In genomic region chrX:17881138-17882121, dm6 we compare ENCODE assay signal across 2 fruit fly cellular contexts.
TF ChIP-seq lines count a peak whose summit lies in the region.

No protein-coding gene starts in this region.

TF ChIP-seq in whole organism, embryonic, 481 proteins besides CTCF, POLR2A, EP300 and RAD21 (continued from another document and continues in another):
- TF ChIP-seq Adf1 (GFP tag; IDR thresholded peaks at IDR 0.05; lab: Robert Waterston, UW): no peak; the same call in 1 of the 2 replicates
- TF ChIP-seq CHES-1-like (GFP tag; optimal IDR thresholded peaks at IDR 0.05; lab: Kevin White, UChicago): peak; percentile 48
- TF ChIP-seq CG4282 (GFP tag; optimal IDR thresholded peaks at IDR 0.05; lab: Kevin White, UChicago): no peak
- peak; percentile 62 for TF ChIP-seq CG16815 (GFP tag; optimal IDR thresholded peaks at IDR 0.05; lab: Kevin White, UChicago)
- TF ChIP-seq jigr1 (GFP tag; IDR thresholded peaks at IDR 0.05; lab: Robert Waterston, UW): no peak
- no peak for TF ChIP-seq CG6765 (GFP tag; optimal IDR thresholded peaks at IDR 0.05; lab: Kevin White, UChicago)
- TF ChIP-seq CG2129 (GFP tag; IDR thresholded peaks at IDR 0.05; lab: Robert Waterston, UW; ENCODE audit: partially characterized antibody): no peak
- TF ChIP-seq crc (GFP tag; optimal IDR thresholded peaks at IDR 0.05; lab: Kevin White, UChicago): peak; percentile 30
- no peak for TF ChIP-seq tup (GFP tag; optimal IDR thresholded peaks at IDR 0.05; lab: Kevin White, UChicago)
- TF ChIP-seq Ets65A (GFP tag; lab: Kevin White, UChicago): peak; percentile 92
- TF ChIP-seq CG18619 (GFP tag; optimal IDR thresholded peaks at IDR 0.05; lab: Kevin White, UChicago): peak; percentile 16
- peak; percentile 72; the same call in 2 of the 3 replicates for TF ChIP-seq Dbx (GFP tag; IDR thresholded peaks at IDR 0.05; lab: Robert Waterston, UW)
- 0 out of 2 replicates have a peak, but pooled peaks have one; percentile 20 for TF ChIP-seq ssp (GFP tag; IDR thresholded peaks at IDR 0.05; lab: Robert Waterston, UW)
- peak; percentile 14 for TF ChIP-seq CG10543 (GFP tag; optimal IDR thresholded peaks at IDR 0.05; lab: Kevin White, UChicago)
- no peak for TF ChIP-seq zen2 (GFP tag; IDR thresholded peaks at IDR 0.05; lab: Robert Waterston, UW; ENCODE audit: partially characterized antibody)
- peak; percentile 41 for TF ChIP-seq PHDP (tag; optimal IDR thresholded peaks at IDR 0.05; lab: Kevin White, UChicago)
- peak; percentile 69 for TF ChIP-seq CG7839 (tag; optimal IDR thresholded peaks at IDR 0.05; lab: Kevin White, UChicago)
- peak; percentile 14 for TF ChIP-seq Side (GFP tag; optimal IDR thresholded peaks at IDR 0.05; lab: Kevin White, UChicago)
- TF ChIP-seq CG8290 (GFP tag; optimal IDR thresholded peaks at IDR 0.05; lab: Kevin White, UChicago): no peak
- TF ChIP-seq CG8290 (tag; optimal IDR thresholded peaks at IDR 0.05; lab: Kevin White, UChicago): peak in 1 of 2 experiments; percentile 85
- peak; percentile 44 for TF ChIP-seq tio (GFP tag; optimal IDR thresholded peaks at IDR 0.05; lab: Kevin White, UChicago)
- TF ChIP-seq CG14050 (GFP tag; IDR thresholded peaks at IDR 0.05; lab: Robert Waterston, UW): peak; percentile 48; the same call in 2 of the 3 replicates
- no peak for TF ChIP-seq Bdp1 (GFP tag; optimal IDR thresholded peaks at IDR 0.05; lab: Kevin White, UChicago)
- TF ChIP-seq CG13424 (tag; optimal IDR thresholded peaks at IDR 0.05; lab: Kevin White, UChicago): peak; percentile 57
- TF ChIP-seq schlank (tag; optimal IDR thresholded peaks at IDR 0.05; lab: Kevin White, UChicago): peak; percentile 68
- peak; percentile 38; the same call in 1 of the 3 replicates for TF ChIP-seq B-H1 (GFP tag; IDR thresholded peaks at IDR 0.05; lab: Robert Waterston, UW)
- TF ChIP-seq CG1529 (GFP tag; optimal IDR thresholded peaks at IDR 0.05; lab: Kevin White, UChicago): no peak
- TF ChIP-seq repo (GFP tag; optimal IDR thresholded peaks at IDR 0.05; lab: Kevin White, UChicago): no peak
- no peak for TF ChIP-seq CG6683 (GFP tag; optimal IDR thresholded peaks at IDR 0.05; lab: Kevin White, UChicago)
- no peak for TF ChIP-seq CG14710 (tag; optimal IDR thresholded peaks at IDR 0.05; lab: Kevin White, UChicago)
- peak; percentile 21 for TF ChIP-seq CG12219 (GFP tag; optimal IDR thresholded peaks at IDR 0.05; lab: Kevin White, UChicago)
- peak; percentile 79 for TF ChIP-seq Drgx (GFP tag; IDR thresholded peaks at IDR 0.05; lab: Robert Waterston, UW)
- TF ChIP-seq ci (GFP tag; IDR thresholded peaks at IDR 0.05; lab: Robert Waterston, UW): no peak
- TF ChIP-seq croc (GFP tag; conservative IDR thresholded peaks at IDR 0.05; lab: Robert Waterston, UW): no peak
- TF ChIP-seq gem (tag; optimal IDR thresholded peaks at IDR 0.05; lab: Kevin White, UChicago): peak; percentile 66
- TF ChIP-seq CG3065 (GFP tag; optimal IDR thresholded peaks at IDR 0.05; lab: Kevin White, UChicago): no peak
- TF ChIP-seq odd (GFP tag; optimal IDR thresholded peaks at IDR 0.05; lab: Kevin White, UChicago): no peak
- TF ChIP-seq toy (GFP tag; IDR thresholded peaks at IDR 0.05; lab: Robert Waterston, UW): no peak
- TF ChIP-seq fd96Cb (tag; optimal IDR thresholded peaks at IDR 0.05; lab: Kevin White, UChicago): peak; percentile 37
- no peak for TF ChIP-seq Doc3 (GFP tag; IDR thresholded peaks at IDR 0.05; lab: Robert Waterston, UW; ENCODE audit: partially characterized antibody)
- peak; percentile 31 to 39 for TF ChIP-seq Pdp1 (GFP tag; optimal IDR thresholded peaks at IDR 0.05; lab: Kevin White, UChicago)
- no peak for TF ChIP-seq CG1233 (GFP tag; optimal IDR thresholded peaks at IDR 0.05; lab: Kevin White, UChicago)
- peak; percentile 71 for TF ChIP-seq bcd (GFP tag; optimal IDR thresholded peaks at IDR 0.05; lab: Kevin White, UChicago)
- TF ChIP-seq H15 (GFP tag; IDR thresholded peaks at IDR 0.05; lab: Robert Waterston, UW): no peak
- TF ChIP-seq ind (GFP tag; optimal IDR thresholded peaks at IDR 0.05; lab: Kevin White, UChicago): peak; percentile 80
- no peak for TF ChIP-seq pan (optimal IDR thresholded peaks at IDR 0.05; lab: Kevin White, UChicago)
- TF ChIP-seq pan (GFP tag; optimal IDR thresholded peaks at IDR 0.05 in 1 of 2, IDR thresholded peaks at IDR 0.05 in 1 of 2): peak in 1 of 2 experiments; percentile 59
- TF ChIP-seq ttk (GFP tag; IDR thresholded peaks at IDR 0.05; lab: Robert Waterston, UW): no peak
- TF ChIP-seq CG7963 (GFP tag; IDR thresholded peaks at IDR 0.05; lab: Robert Waterston, UW; ENCODE audit: partially characterized antibody): no peak
- TF ChIP-seq HLH3B (GFP tag; IDR thresholded peaks at IDR 0.05; lab: Robert Waterston, UW): peak; percentile 35; the same call in 1 of the 2 replicates
- TF ChIP-seq CG2889 (GFP tag; IDR thresholded peaks at IDR 0.05; lab: Robert Waterston, UW): 0 out of 3 replicates have a peak, but pooled peaks have one; percentile 27
- TF ChIP-seq ewg (GFP tag; optimal IDR thresholded peaks at IDR 0.05; lab: Kevin White, UChicago): peak; percentile 8
- peak; percentile 25 for TF ChIP-seq CG15514 (GFP tag; optimal IDR thresholded peaks at IDR 0.05; lab: Kevin White, UChicago)
- TF ChIP-seq CG17802 (tag; optimal IDR thresholded peaks at IDR 0.05; lab: Kevin White, UChicago): no peak
- no peak for TF ChIP-seq CG3407 (GFP tag; optimal IDR thresholded peaks at IDR 0.05; lab: Kevin White, UChicago)
- 0 out of 4 replicates have a peak, but pooled peaks have one; percentile 16 for TF ChIP-seq chinmo (GFP tag; IDR thresholded peaks at IDR 0.05; lab: Robert Waterston, UW; ENCODE audit: partially characterized antibody)
- 0 out of 2 replicates have a peak, but pooled peaks have one; percentile 13 for TF ChIP-seq chm (GFP tag; IDR thresholded peaks at IDR 0.05; lab: Robert Waterston, UW)
- TF ChIP-seq mld (GFP tag; IDR thresholded peaks at IDR 0.05; lab: Robert Waterston, UW; ENCODE audit: partially characterized antibody): no peak
- peak; percentile 31 for TF ChIP-seq lbe (GFP tag; optimal IDR thresholded peaks at IDR 0.05; lab: Kevin White, UChicago)
- TF ChIP-seq CG11093 (GFP tag; IDR thresholded peaks at IDR 0.05; lab: Robert Waterston, UW): no peak
- TF ChIP-seq CG6254 (GFP tag; optimal IDR thresholded peaks at IDR 0.05; lab: Kevin White, UChicago): no peak
- peak; percentile 43 for TF ChIP-seq Hmr (GFP tag; optimal IDR thresholded peaks at IDR 0.05; lab: Kevin White, UChicago)
- no peak for TF ChIP-seq ro (GFP tag; IDR thresholded peaks at IDR 0.05; lab: Robert Waterston, UW)
- no peak for TF ChIP-seq wek (GFP tag; optimal IDR thresholded peaks at IDR 0.05; lab: Kevin White, UChicago)
- peak; percentile 55 for TF ChIP-seq sens (GFP tag; lab: Kevin White, UChicago)

TF ChIP-seq in whole organism, prepupa, 60 proteins besides CTCF, POLR2A, EP300 and RAD21 (continued from another document):
- peak; percentile 59 for TF ChIP-seq Lpt (GFP tag; optimal IDR thresholded peaks at IDR 0.05; lab: Kevin White, UChicago)
- TF ChIP-seq CG7368 (GFP tag; optimal IDR thresholded peaks at IDR 0.05; lab: Kevin White, UChicago): peak; percentile 62
- peak; percentile 48 for TF ChIP-seq vri (GFP tag; optimal IDR thresholded peaks at IDR 0.05; lab: Kevin White, UChicago)
- TF ChIP-seq CG31627 (GFP tag; optimal IDR thresholded peaks at IDR 0.05; lab: Kevin White, UChicago): peak; percentile 83
- peak; percentile 63 for TF ChIP-seq CG8119 (GFP tag; IDR thresholded peaks at IDR 0.05; lab: Robert Waterston, UW)
- TF ChIP-seq pdm3 (GFP tag; optimal IDR thresholded peaks at IDR 0.05; lab: Kevin White, UChicago): peak; percentile 80
- peak; percentile 67 for TF ChIP-seq acj6 (GFP tag; optimal IDR thresholded peaks at IDR 0.05; lab: Kevin White, UChicago)
